Worm (Caenorhabditis elegans) whole organism, L4 larva: Measurements from ENCODE around the gene alh-4.

Experiments
- D1046.2 ChIP-seq: fragments of 200-800 bp; sonication (Bioruptor generic); IDR thresholded peaks from 2 replicates; pipeline ENCODE4 v1.3.6; 2022; ENCODE audit warnings: missing genetic modification characterization, missing compliant biosample characterization
- F37D6.2 ChIP-seq: sonication (generic microtip); optimal IDR thresholded peaks from 2 replicates; lab custom pipeline; 2016; ENCODE audit warnings: mild to moderate bottlenecking, missing genetic modification characterization, missing compliant biosample characterization
- T20F7.1 ChIP-seq: fragments of 200-800 bp; sonication (Bioruptor generic); optimal IDR thresholded peaks from 2 replicates; lab custom pipeline; 2018; ENCODE audit warnings: mild to moderate bottlenecking, missing genetic modification characterization, missing compliant biosample characterization
- T26A8.4 ChIP-seq: fragments of 200-800 bp; sonication (Bioruptor generic); IDR thresholded peaks from 2 replicates; pipeline ENCODE4 v1.3.6; 2022; ENCODE audit warnings: missing genetic modification characterization, missing compliant biosample characterization
- Y105C5A.15 ChIP-seq: fragments of 200-800 bp; sonication (Bioruptor generic); IDR thresholded peaks from 2 replicates; pipeline ENCODE4 v1.3.6; 2022; ENCODE audit warnings: missing genetic modification characterization, missing compliant biosample characterization
- Y75B8A.6 ChIP-seq: fragments of 200-800 bp; sonication (Bioruptor generic); IDR thresholded peaks from 2 replicates; pipeline ENCODE4 v1.3.6; 2022; ENCODE audit warnings: missing genetic modification reagents, missing genetic modification characterization, missing compliant biosample characterization
- aha-1 ChIP-seq: fragments of 150-350 bp; peaks from one replicate; lab custom pipeline; 2014; ENCODE audit warnings: missing biosample characterization, missing genetic modification characterization
- ama-1 ChIP-seq: fragments of 150-350 bp; optimal IDR thresholded peaks from 2 replicates; lab custom pipeline; 2014; ENCODE audit warnings: inconsistent platforms, mixed read lengths
- attf-4 ChIP-seq: sonication (generic microtip); optimal IDR thresholded peaks from 3 replicates; lab custom pipeline; 2017; ENCODE audit warnings: missing biosample characterization, missing genetic modification characterization
- ceh-20 ChIP-seq: fragments of 200-800 bp; sonication (Bioruptor generic); IDR thresholded peaks from 2 replicates; pipeline ENCODE4 v1.3.6; 2022; ENCODE audit warnings: missing genetic modification reagents, missing genetic modification characterization, missing compliant biosample characterization
- ceh-44 ChIP-seq: fragments of 200-800 bp; sonication (Bioruptor generic); IDR thresholded peaks from 2 replicates; pipeline ENCODE4 v1.3.6; 2022; ENCODE audit warnings: missing genetic modification reagents, missing genetic modification characterization, missing compliant biosample characterization
- ceh-62 ChIP-seq: sonication (generic microtip); optimal IDR thresholded peaks from 2 replicates; lab custom pipeline; 2017; ENCODE audit warnings: missing biosample characterization, missing genetic modification characterization
- ceh-82 ChIP-seq: sonication (generic microtip); optimal IDR thresholded peaks from 2 replicates; lab custom pipeline; 2017; ENCODE audit warnings: missing biosample characterization, missing genetic modification characterization
- cey-2 ChIP-seq: sonication (generic microtip); optimal IDR thresholded peaks from 3 replicates; lab custom pipeline; 2017; ENCODE audit warnings: missing genetic modification characterization, mild to moderate bottlenecking, missing compliant biosample characterization, antibody characterized with exemption, borderline replicate concordance; ENCODE audit not compliant: insufficient read depth
- ctbp-1 ChIP-seq: fragments of 200-800 bp; sonication (Bioruptor generic); IDR thresholded peaks from 2 replicates; pipeline ENCODE4 v1.3.6; 2022; ENCODE audit warnings: missing genetic modification reagents, missing genetic modification characterization, missing compliant biosample characterization
- daf-12 ChIP-seq: fragments of 150-350 bp; optimal IDR thresholded peaks from 2 replicates; lab custom pipeline; 2014; ENCODE audit warnings: missing biosample characterization, missing genetic modification reagents, missing genetic modification characterization
- dmd-9 ChIP-seq: fragments of 200-800 bp; sonication (Bioruptor generic); IDR thresholded peaks from 2 replicates; pipeline ENCODE4 v1.3.6; 2022; ENCODE audit warnings: missing genetic modification reagents, missing genetic modification characterization, missing compliant biosample characterization
- egl-27 ChIP-seq: sonication (generic microtip); optimal IDR thresholded peaks from 3 replicates; lab custom pipeline; 2017; ENCODE audit warnings: missing biosample characterization, missing genetic modification reagents, missing genetic modification characterization
- fkh-10 ChIP-seq: fragments of 150-350 bp; optimal IDR thresholded peaks from 2 replicates; lab custom pipeline; 2014; ENCODE audit warnings: missing biosample characterization, missing genetic modification reagents, missing genetic modification characterization
- hif-1 ChIP-seq, 2 experiments: sonication (generic microtip); optimal IDR thresholded peaks; 2 replicates each; lab custom pipeline; 2016 to 2017; ENCODE audit warnings: missing compliant biosample characterization in 2 of 2, missing genetic modification characterization in 2 of 2, missing genetic modification reagents in 2 of 2, missing genotype in 2 of 2, mild to moderate bottlenecking in 1 of 2
- hlh-11 ChIP-seq: fragments of 200-800 bp; sonication (Bioruptor generic); optimal IDR thresholded peaks from 2 replicates; lab custom pipeline; 2018; ENCODE audit warnings: mild to moderate bottlenecking, missing genetic modification characterization, missing compliant biosample characterization
- hmg-1.1 ChIP-seq: fragments of 200-800 bp; sonication (Bioruptor generic); IDR thresholded peaks from 2 replicates; pipeline ENCODE4 v1.3.6; 2022; ENCODE audit warnings: missing genetic modification reagents, missing genetic modification characterization, missing compliant biosample characterization
- lin-1 ChIP-seq: fragments of 200-800 bp; sonication (Bioruptor generic); IDR thresholded peaks from 2 replicates; pipeline ENCODE4 v1.3.6; 2022; ENCODE audit warnings: missing genetic modification reagents, missing genetic modification characterization, missing compliant biosample characterization
- lin-13 ChIP-seq: fragments of 150-350 bp; optimal IDR thresholded peaks from 2 replicates; lab custom pipeline; 2014; ENCODE audit warnings: missing biosample characterization, missing genetic modification reagents, missing genetic modification characterization
- lin-29 ChIP-seq: fragments of 200-800 bp; sonication (Bioruptor generic); IDR thresholded peaks from 2 replicates; pipeline ENCODE4 v1.3.6; 2022; ENCODE audit warnings: missing genetic modification reagents, missing genetic modification characterization, missing compliant biosample characterization
- lin-38 ChIP-seq: fragments of 200-800 bp; sonication (Bioruptor generic); IDR thresholded peaks from 2 replicates; pipeline ENCODE4 v1.3.6; 2022; ENCODE audit warnings: missing genetic modification reagents, missing genetic modification characterization, missing compliant biosample characterization
- lin-39 ChIP-seq: fragments of 150-350 bp; optimal IDR thresholded peaks from 2 replicates; lab custom pipeline; 2014; ENCODE audit warnings: missing biosample characterization, missing genetic modification reagents, missing genetic modification characterization
- lsy-2 ChIP-seq, 2 experiments: fragments of 150-350 bp in 1 of 2; sonication (generic microtip) in 1 of 2; optimal IDR thresholded peaks; 2 replicates each; lab custom pipeline; 2014 to 2017; ENCODE audit warnings: missing biosample characterization in 2 of 2, missing genetic modification characterization in 2 of 2
- madf-9 ChIP-seq: fragments of 200-800 bp; sonication (Bioruptor generic); conservative IDR thresholded peaks from 2 replicates; pipeline ENCODE4 v1.3.6; 2022; ENCODE audit warnings: missing genetic modification reagents, missing genetic modification characterization, missing compliant biosample characterization
- mdl-1 ChIP-seq, 2 experiments: fragments of 150-350 bp in 1 of 2; sonication (generic microtip) in 1 of 2; optimal IDR thresholded peaks; 2 replicates each; lab custom pipeline; 2014 to 2017; ENCODE audit warnings: missing biosample characterization in 2 of 2, missing genetic modification characterization in 2 of 2
- mep-1 ChIP-seq: fragments of 150-350 bp; sonication (generic microtip); optimal IDR thresholded peaks from 3 replicates; lab custom pipeline; 2014; ENCODE audit warnings: missing biosample characterization, missing genetic modification characterization
- mes-2 ChIP-seq: sonication (generic microtip); optimal IDR thresholded peaks from 2 replicates; lab custom pipeline; 2016; ENCODE audit warnings: missing genotype, mild to moderate bottlenecking, missing genetic modification characterization, missing compliant biosample characterization; ENCODE audit not compliant: poor library complexity, severe bottlenecking
- mxl-2 ChIP-seq: fragments of 200-800 bp; sonication (Bioruptor generic); conservative IDR thresholded peaks from 2 replicates; pipeline ENCODE4 v1.3.6; 2022; ENCODE audit warnings: missing genetic modification reagents, missing genetic modification characterization, missing compliant biosample characterization
- nhr-10 ChIP-seq: fragments of 150-350 bp; optimal IDR thresholded peaks from 2 replicates; lab custom pipeline; 2014; ENCODE audit warnings: missing biosample characterization, missing genetic modification characterization
- nhr-28 ChIP-seq: fragments of 150-350 bp; optimal IDR thresholded peaks from 2 replicates; lab custom pipeline; 2014; ENCODE audit warnings: missing biosample characterization, missing genetic modification characterization
- nhr-41 ChIP-seq: fragments of 200-800 bp; sonication (Bioruptor generic); IDR thresholded peaks from 2 replicates; pipeline ENCODE4 v1.3.6; 2022; ENCODE audit warnings: missing genetic modification reagents, missing genetic modification characterization, missing compliant biosample characterization
- nhr-42 ChIP-seq: fragments of 200-800 bp; sonication (Bioruptor generic); IDR thresholded peaks from 2 replicates; pipeline ENCODE4 v1.3.6; 2022; ENCODE audit warnings: missing genetic modification characterization, missing compliant biosample characterization
- nhr-6 ChIP-seq: fragments of 150-350 bp; optimal IDR thresholded peaks from 2 replicates; lab custom pipeline; 2014; ENCODE audit warnings: missing biosample characterization, missing genetic modification characterization
- nhr-76 ChIP-seq: fragments of 150-350 bp; optimal IDR thresholded peaks from 2 replicates; lab custom pipeline; 2014; ENCODE audit warnings: missing biosample characterization, missing genetic modification characterization
- php-3 ChIP-seq: fragments of 200-800 bp; sonication (Bioruptor generic); IDR thresholded peaks from 2 replicates; pipeline ENCODE4 v1.3.6; 2022; ENCODE audit warnings: missing genetic modification reagents, missing genetic modification characterization, missing compliant biosample characterization
- rbr-2 ChIP-seq: sonication (generic microtip); optimal IDR thresholded peaks from 2 replicates; lab custom pipeline; 2016; ENCODE audit warnings: missing genotype, missing genetic modification characterization, missing compliant biosample characterization
- saeg-2 ChIP-seq: fragments of 200-800 bp; sonication (Bioruptor generic); IDR thresholded peaks from 2 replicates; pipeline ENCODE4 v1.3.6; 2022; ENCODE audit warnings: missing genetic modification reagents, missing genetic modification characterization, missing compliant biosample characterization
- snpc-4 ChIP-seq: fragments of 150-350 bp; optimal IDR thresholded peaks from 2 replicates; lab custom pipeline; 2014; ENCODE audit warnings: missing biosample characterization, missing genetic modification characterization
- spr-1 ChIP-seq: sonication (generic microtip); optimal IDR thresholded peaks from 2 replicates; lab custom pipeline; 2016; ENCODE audit warnings: mild to moderate bottlenecking, missing genetic modification characterization, missing compliant biosample characterization
- spr-3 ChIP-seq: fragments of 200-800 bp; sonication (Bioruptor generic); optimal IDR thresholded peaks from 2 replicates; lab custom pipeline; 2018; ENCODE audit warnings: mild to moderate bottlenecking, missing genetic modification characterization, missing compliant biosample characterization
- tra-1 ChIP-seq: fragments of 200-800 bp; sonication (Bioruptor generic); IDR thresholded peaks from 2 replicates; pipeline ENCODE4 v1.3.6; 2022; ENCODE audit warnings: missing genetic modification reagents, missing genetic modification characterization, missing compliant biosample characterization
- unc-130 ChIP-seq: sonication (generic microtip); optimal IDR thresholded peaks from 2 replicates; lab custom pipeline; 2016; ENCODE audit warnings: missing genetic modification reagents, missing genetic modification characterization, missing compliant biosample characterization
- unc-62 ChIP-seq, 3 experiments: fragments of 150-350 bp in 1 of 3; sonication (generic microtip); optimal IDR thresholded peaks in 2 of 3; peaks in 1 of 3; 1 replicate in 1 of 3; 2 replicates in 2 of 3; lab custom pipeline; 2014 to 2017; ENCODE audit warnings: missing biosample characterization in 3 of 3, missing genetic modification characterization in 3 of 3, missing genetic modification reagents in 3 of 3, missing genotype in 1 of 3
- zag-1 ChIP-seq: fragments of 150-350 bp; optimal IDR thresholded peaks from 2 replicates; lab custom pipeline; 2014; ENCODE audit warnings: missing biosample characterization, missing genetic modification characterization
- zip-2 ChIP-seq: fragments of 150-350 bp; optimal IDR thresholded peaks from 2 replicates; lab custom pipeline; 2014; ENCODE audit warnings: missing biosample characterization, missing genetic modification characterization
- ztf-7 ChIP-seq: fragments of 150-350 bp; optimal IDR thresholded peaks from 2 replicates; lab custom pipeline; 2014; ENCODE audit warnings: missing biosample characterization, missing genetic modification characterization

alh-4 gene

DNA sequence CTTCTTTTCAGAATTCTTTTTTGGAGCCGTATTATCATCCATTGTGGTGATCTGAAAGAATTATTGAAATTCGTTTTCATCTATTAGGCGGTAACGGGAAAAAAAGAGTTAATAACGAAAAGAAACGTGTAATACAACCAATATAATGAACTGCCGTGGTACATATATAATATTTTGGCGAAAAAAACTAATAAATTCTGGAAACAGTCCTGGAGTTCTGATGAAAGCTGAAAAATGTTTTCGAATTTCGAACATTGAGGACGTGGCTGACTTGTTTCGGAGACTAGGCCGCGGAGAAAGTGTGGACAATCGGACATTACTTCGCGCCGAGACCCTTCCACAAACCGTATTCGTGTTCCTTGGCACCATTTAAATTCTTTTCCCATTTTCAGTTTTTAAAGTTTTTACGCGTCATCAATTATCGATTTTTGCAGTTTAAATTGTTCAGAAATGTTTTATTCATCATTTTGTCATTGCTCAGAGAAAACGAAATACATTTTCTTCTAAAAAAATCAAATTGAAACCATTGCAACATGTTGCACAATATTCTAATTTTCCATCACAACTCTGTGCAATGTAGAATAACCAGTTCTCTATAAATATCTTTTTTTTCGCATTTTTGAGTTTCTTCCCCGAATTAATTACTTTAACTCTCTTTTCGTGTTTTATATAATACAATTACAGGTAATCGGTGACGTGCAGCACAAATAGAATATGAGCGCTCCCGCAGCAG is 3.9 kb upstream of the alh-4 start, which contains the start of the genes gad-1 and erfa-1:
gad-1 (minus strand) TSS at position 51 of the 733 bp plus-strand sequence.
erfa-1 (plus strand) TSS at position 683 of the 733 bp plus-strand sequence.
- TF ChIP-seq cey-2 (tag; lab: Kevin White, UChicago) (no peak), lin-1 (GFP tag; lab: Robert Waterston, UW) (no peak), ctbp-1 (GFP tag; lab: Robert Waterston, UW) (no peak), mes-2 (peak; percentile 95), zag-1 (no peak), snpc-4 (tag; lab: Kevin White, UChicago) (no peak), egl-27 (tag; lab: Kevin White, UChicago) (no peak), hif-1 (tag; optimal IDR thresholded peaks at IDR 0.05; lab: Kevin White, UChicago) (peak in 1 of 2 experiments; percentile 75), mep-1 (tag; lab: Kevin White, UChicago) (peak; percentile 62), ceh-82 (tag; lab: Kevin White, UChicago) (no peak), T20F7.1 (peak; percentile 39), hmg-1.1 (GFP tag; lab: Robert Waterston, UW) (no peak), ceh-62 (tag; lab: Kevin White, UChicago) (no peak), nhr-76 (tag; lab: Kevin White, UChicago) (no peak), ztf-7 (tag; lab: Kevin White, UChicago) (no peak), nhr-28 (tag; lab: Kevin White, UChicago) (peak; percentile 52), Y75B8A.6 (GFP tag; lab: Robert Waterston, UW) (no peak), nhr-41 (GFP tag; lab: Robert Waterston, UW) (no peak), ama-1 (lab: Kevin White, UChicago) (no peak), unc-130 (GFP tag; lab: Kevin White, UChicago) (peak; percentile 75), spr-1 (tag; lab: Kevin White, UChicago) (no peak), nhr-6 (tag; lab: Kevin White, UChicago) (peak; percentile 12), D1046.2 (GFP tag; lab: Robert Waterston, UW) (no peak), unc-62 (GFP tag; optimal IDR thresholded peaks at IDR 0.05 in 1 of 2; lab: Kevin White, UChicago) (peak in 1 of 2 experiments; percentile 57), unc-62 (tag; optimal IDR thresholded peaks at IDR 0.05; lab: Kevin White, UChicago) (no peak), lsy-2 (tag; optimal IDR thresholded peaks at IDR 0.05; lab: Kevin White, UChicago) (peak in 1 of 2 experiments; percentile 88), mdl-1 (tag; optimal IDR thresholded peaks at IDR 0.05; lab: Kevin White, UChicago) (no peak), aha-1 (tag; lab: Kevin White, UChicago) (peak; percentile 70), lin-13 (peak; percentile 77), ceh-44 (no peak), lin-29 (no peak), php-3 (no peak), zip-2 (tag; lab: Kevin White, UChicago) (peak; percentile 70), dmd-9 (GFP tag; lab: Robert Waterston, UW) (no peak), rbr-2 (tag; lab: Kevin White, UChicago) (peak; percentile 10), hlh-11 (peak; percentile 14), fkh-10 (GFP tag; lab: Kevin White, UChicago) (no peak), F37D6.2 (no peak), lin-38 (GFP tag; lab: Robert Waterston, UW) (peak; percentile 86), nhr-10 (tag; lab: Kevin White, UChicago) (no peak), saeg-2 (GFP tag; lab: Robert Waterston, UW) (no peak), tra-1 (GFP tag; lab: Robert Waterston, UW) (no peak), lin-39 (tag; lab: Kevin White, UChicago) (no peak), attf-4 (tag; lab: Kevin White, UChicago) (no peak), madf-9 (GFP tag; lab: Robert Waterston, UW) (no peak), nhr-42 (GFP tag; lab: Robert Waterston, UW) (no peak), spr-3 (no peak), T26A8.4 (no peak; the same call in 1 of the 2 replicates), ceh-20 (no peak), Y105C5A.15 (GFP tag; lab: Robert Waterston, UW) (no peak), daf-12 (tag; lab: Kevin White, UChicago) (no peak), mxl-2 (GFP tag; lab: Robert Waterston, UW) (no peak)
